Fruit fly (Drosophila melanogaster) whole organism, embryonic: ENCODE data around the gene bor.

Experiments used
- CG10274 ChIP-seq: fragments of 200-800 bp; sonication (Bioruptor generic); optimal IDR thresholded peaks from 3 replicates; lab custom pipeline; 2017; ENCODE audit warnings: missing biosample characterization, mild to moderate bottlenecking, missing genetic modification characterization
- CG12236 ChIP-seq: fragments of 200-800 bp; sonication (Bioruptor generic); optimal IDR thresholded peaks from 2 replicates; lab custom pipeline; 2016; ENCODE audit warnings: missing biosample characterization, missing genetic modification characterization
- CG12391 ChIP-seq: fragments of 200-800 bp; sonication (Bioruptor generic); optimal IDR thresholded peaks from 3 replicates; lab custom pipeline; 2018; ENCODE audit warnings: missing biosample characterization, mild to moderate bottlenecking, missing genetic modification characterization, moderate library complexity
- CG12942 ChIP-seq: fragments of 200-800 bp; sonication (Bioruptor generic); optimal IDR thresholded peaks from 3 replicates; lab custom pipeline; 2016; ENCODE audit warnings: missing biosample characterization, missing genetic modification characterization
- CG16813 ChIP-seq: fragments of 200-800 bp; sonication (Bioruptor generic); IDR thresholded peaks from 3 replicates; pipeline ENCODE4 v1.3.6; 2022; ENCODE audit warnings: missing biosample characterization, missing genetic modification characterization; ENCODE audit not compliant: partially characterized antibody
- CG16863 ChIP-seq: fragments of 200-800 bp; sonication (Bioruptor generic); optimal IDR thresholded peaks from 3 replicates; lab custom pipeline; 2016; ENCODE audit warnings: missing biosample characterization, missing genetic modification characterization
- CG2199 ChIP-seq: fragments of 200-800 bp; sonication (Bioruptor generic); IDR thresholded peaks from 3 replicates; pipeline ENCODE4 v1.3.6; 2022; ENCODE audit warnings: missing biosample characterization, missing genetic modification characterization
- CG3065 ChIP-seq: fragments of 200-800 bp; sonication (Bioruptor generic); optimal IDR thresholded peaks from 2 replicates; lab custom pipeline; 2016; ENCODE audit warnings: missing biosample characterization, missing genetic modification characterization
- CG3995 ChIP-seq: fragments of 200-800 bp; sonication (Bioruptor generic); optimal IDR thresholded peaks from 3 replicates; lab custom pipeline; 2016; ENCODE audit warnings: missing biosample characterization, missing genetic modification characterization
- CG4617 ChIP-seq: fragments of 200-800 bp; sonication (Bioruptor generic); optimal IDR thresholded peaks from 3 replicates; lab custom pipeline; 2016; ENCODE audit warnings: missing biosample characterization, missing genetic modification characterization, borderline replicate concordance
- CG4730 ChIP-seq: fragments of 200-800 bp; sonication (Bioruptor generic); IDR thresholded peaks from 2 replicates; pipeline ENCODE4 v1.3.6; 2022; ENCODE audit warnings: missing biosample characterization, missing genetic modification characterization
- CG4820 ChIP-seq: fragments of 200-800 bp; sonication (Bioruptor generic); optimal IDR thresholded peaks from 3 replicates; lab custom pipeline; 2016; ENCODE audit warnings: missing biosample characterization, missing genetic modification characterization
- CG6254 ChIP-seq: fragments of 200-800 bp; sonication (Bioruptor generic); optimal IDR thresholded peaks from 3 replicates; lab custom pipeline; 2017; ENCODE audit warnings: mild to moderate bottlenecking, missing biosample characterization, missing genetic modification reagents, missing genetic modification characterization
- CG6683 ChIP-seq: fragments of 200-800 bp; sonication (Bioruptor generic); optimal IDR thresholded peaks from 2 replicates; lab custom pipeline; 2017; ENCODE audit warnings: missing biosample characterization, mild to moderate bottlenecking, missing genetic modification characterization, missing genetic modification reagents
- CG6765 ChIP-seq: fragments of 200-800 bp; sonication (Bioruptor generic); optimal IDR thresholded peaks from 3 replicates; lab custom pipeline; 2017; ENCODE audit warnings: missing biosample characterization, mild to moderate bottlenecking, missing genetic modification characterization
- CG7556 ChIP-seq: fragments of 200-800 bp; sonication (Bioruptor generic); optimal IDR thresholded peaks from 2 replicates; lab custom pipeline; 2017; ENCODE audit warnings: missing biosample characterization, mild to moderate bottlenecking, missing genetic modification characterization
- CG8281 ChIP-seq: fragments of 200-800 bp; sonication (Bioruptor generic); optimal IDR thresholded peaks from 2 replicates; lab custom pipeline; 2018; ENCODE audit warnings: missing biosample characterization, mild to moderate bottlenecking, missing genetic modification characterization, moderate library complexity
- CHES-1-like ChIP-seq: fragments of 200-800 bp; sonication (Bioruptor generic); optimal IDR thresholded peaks from 2 replicates; lab custom pipeline; 2016; ENCODE audit warnings: missing biosample characterization, missing genetic modification characterization
- D ChIP-seq, 2 experiments: fragments of 200-800 bp in 1 of 2; fragments of >200 bp in 1 of 2; sonication (Bioruptor generic) in 1 of 2; optimal IDR thresholded peaks; 2 replicates in 1 of 2; 3 replicates in 1 of 2; lab custom pipeline; 2017; ENCODE audit warnings: mild to moderate bottlenecking in 1 of 2, missing biosample characterization in 1 of 2, missing genetic modification characterization in 1 of 2, missing genetic modification reagents in 1 of 2
- Doc3 ChIP-seq: fragments of 200-800 bp; sonication (Bioruptor generic); IDR thresholded peaks from 3 replicates; pipeline ENCODE4 v1.3.6; 2022; ENCODE audit warnings: missing biosample characterization, missing genetic modification characterization; ENCODE audit not compliant: partially characterized antibody
- E2f1 ChIP-seq: fragments of 200-800 bp; sonication (Bioruptor generic); IDR thresholded peaks from 2 replicates; pipeline ENCODE4 v1.3.6; 2022; ENCODE audit warnings: missing biosample characterization, missing genetic modification characterization
- Elba2 ChIP-seq: fragments of 200-800 bp; sonication (Bioruptor generic); optimal IDR thresholded peaks from 3 replicates; lab custom pipeline; 2016; ENCODE audit warnings: missing biosample characterization, missing genetic modification characterization
- HmgD ChIP-seq: fragments of 200-800 bp; sonication (Bioruptor generic); optimal IDR thresholded peaks from 3 replicates; lab custom pipeline; 2016; ENCODE audit warnings: missing biosample characterization, missing genetic modification characterization
- Lim3 ChIP-seq: fragments of 200-800 bp; sonication (Bioruptor generic); IDR thresholded peaks from 2 replicates; pipeline ENCODE4 v1.3.6; 2022; ENCODE audit warnings: missing biosample characterization, missing genetic modification characterization
- Six4 ChIP-seq: fragments of 200-800 bp; sonication (Bioruptor generic); optimal IDR thresholded peaks from 2 replicates; lab custom pipeline; 2016; ENCODE audit warnings: missing biosample characterization, missing genetic modification characterization
- Stat92E ChIP-seq, 3 experiments: fragments of >200 bp in 2 of 3; fragments of 200-800 bp in 1 of 3; sonication (Bioruptor generic) in 1 of 3; optimal IDR thresholded peaks; 2 replicates each; lab custom pipeline; 2017 to 2019; ENCODE audit warnings: missing biosample characterization in 3 of 3, missing genetic modification characterization in 3 of 3, mild to moderate bottlenecking in 1 of 3, moderate library complexity in 1 of 3
- Tbp ChIP-seq: fragments of >200 bp; optimal IDR thresholded peaks from 2 replicates; lab custom pipeline; 2018; ENCODE audit warnings: missing biosample characterization, missing genetic modification characterization
- Vsx1 ChIP-seq: fragments of 200-800 bp; sonication (Bioruptor generic); optimal IDR thresholded peaks from 2 replicates; lab custom pipeline; 2017; ENCODE audit warnings: missing biosample characterization, mild to moderate bottlenecking, missing genetic modification characterization, missing genetic modification reagents
- br ChIP-seq: fragments of >200 bp; optimal IDR thresholded peaks from 2 replicates; lab custom pipeline; 2017
- caup ChIP-seq: fragments of 200-800 bp; sonication (Bioruptor generic); optimal IDR thresholded peaks from 3 replicates; lab custom pipeline; 2017; ENCODE audit warnings: missing biosample characterization, mild to moderate bottlenecking, missing genetic modification characterization, moderate library complexity; ENCODE audit not compliant: severe bottlenecking
- cwo ChIP-seq: fragments of 200-800 bp; sonication (Bioruptor generic); optimal IDR thresholded peaks from 3 replicates; lab custom pipeline; 2017; ENCODE audit warnings: missing biosample characterization, missing genetic modification characterization, mild to moderate bottlenecking, moderate library complexity, missing genetic modification reagents
- ems ChIP-seq: fragments of 200-800 bp; sonication (Bioruptor generic); optimal IDR thresholded peaks from 3 replicates; lab custom pipeline; 2016; ENCODE audit warnings: missing biosample characterization, missing genetic modification characterization
- fru ChIP-seq: fragments of >200 bp; optimal IDR thresholded peaks from 2 replicates; lab custom pipeline; 2017
- fu2 ChIP-seq: fragments of 200-800 bp; sonication (Bioruptor generic); optimal IDR thresholded peaks from 2 replicates; lab custom pipeline; 2016; ENCODE audit warnings: missing biosample characterization, missing genetic modification characterization
- gem ChIP-seq: fragments of 200-800 bp; sonication (Bioruptor generic); optimal IDR thresholded peaks from 2 replicates; lab custom pipeline; 2019; ENCODE audit warnings: missing biosample characterization, mild to moderate bottlenecking, missing genetic modification characterization, moderate library complexity
- gt ChIP-seq: fragments of 200-800 bp; sonication (Bioruptor generic); IDR thresholded peaks from 2 replicates; pipeline ENCODE4 v1.3.6; 2022; ENCODE audit warnings: missing biosample characterization, missing genetic modification characterization
- hkb ChIP-seq, 2 experiments: fragments of 200-800 bp in 1 of 2; fragments of >200 bp in 1 of 2; sonication (Bioruptor generic) in 1 of 2; IDR thresholded peaks in 1 of 2; optimal IDR thresholded peaks in 1 of 2; 2 replicates each; pipeline versions ENCODE4 v1.3.6 to Lab custom; 2017 to 2022; ENCODE audit warnings: missing biosample characterization in 1 of 2, missing genetic modification characterization in 1 of 2
- ind ChIP-seq: fragments of 200-800 bp; sonication (Bioruptor generic); optimal IDR thresholded peaks from 3 replicates; lab custom pipeline; 2016; ENCODE audit warnings: missing biosample characterization, missing genetic modification characterization
- kni ChIP-seq: fragments of 200-800 bp; sonication (Bioruptor generic); optimal IDR thresholded peaks from 3 replicates; lab custom pipeline; 2017; ENCODE audit warnings: mild to moderate bottlenecking, missing biosample characterization, missing genetic modification reagents, missing genetic modification characterization
- pan ChIP-seq, 4 experiments: fragments of >200 bp in 3 of 4; fragments of 200-800 bp in 1 of 4; sonication (Bioruptor generic) in 1 of 4; optimal IDR thresholded peaks in 3 of 4; IDR thresholded peaks in 1 of 4; 2 replicates each; pipeline versions ENCODE4 v1.3.6 to Lab custom; 2017 to 2022; ENCODE audit warnings: missing biosample characterization in 2 of 4, missing genetic modification characterization in 2 of 4, mixed read lengths in 1 of 4
- ro ChIP-seq: fragments of 200-800 bp; sonication (Bioruptor generic); IDR thresholded peaks from 2 replicates; pipeline ENCODE4 v1.3.6; 2022; ENCODE audit warnings: missing biosample characterization, missing genetic modification characterization
- sisA ChIP-seq: fragments of 200-800 bp; sonication (Bioruptor generic); IDR thresholded peaks from 2 replicates; pipeline ENCODE4 v1.3.6; 2022; ENCODE audit warnings: missing biosample characterization, missing genetic modification characterization
- sqz ChIP-seq: fragments of 200-800 bp; sonication (Bioruptor generic); optimal IDR thresholded peaks from 3 replicates; lab custom pipeline; 2018; ENCODE audit warnings: missing biosample characterization, mild to moderate bottlenecking, missing genetic modification characterization
- ssp ChIP-seq: fragments of 200-800 bp; sonication (Bioruptor generic); IDR thresholded peaks from 2 replicates; pipeline ENCODE4 v1.3.6; 2022; ENCODE audit warnings: missing biosample characterization, missing genetic modification characterization
- twi ChIP-seq: fragments of 200-800 bp; optimal IDR thresholded peaks from 2 replicates; lab custom pipeline; 2019; ENCODE audit warnings: missing biosample characterization, mild to moderate bottlenecking, missing genetic modification characterization, moderate library complexity
- usp ChIP-seq: fragments of >200 bp; optimal IDR thresholded peaks from 2 replicates; lab custom pipeline; 2017; ENCODE audit warnings: missing biosample characterization, missing genetic modification characterization
- z ChIP-seq: fragments of 200-800 bp; sonication (Bioruptor generic); IDR thresholded peaks from 3 replicates; pipeline ENCODE4 v1.3.6; 2022; ENCODE audit warnings: missing biosample characterization, missing genetic modification characterization
- zen2 ChIP-seq: fragments of 200-800 bp; sonication (Bioruptor generic); IDR thresholded peaks from 3 replicates; pipeline ENCODE4 v1.3.6; 2022; ENCODE audit warnings: missing biosample characterization, missing genetic modification characterization; ENCODE audit not compliant: partially characterized antibody

Gene bor

dm6 chr3R:16235941-16236712, 27.8 kb downstream of the bor start (continued):
- TF ChIP-seq Elba2 (peak; percentile 13), CG6254 (GFP tag; lab: Kevin White, UChicago) (peak; percentile 86), Vsx1 (GFP tag; lab: Kevin White, UChicago) (peak; percentile 87), kni (peak; percentile 90), Doc3 (GFP tag; lab: Robert Waterston, UW) (no peak), cwo (GFP tag; lab: Kevin White, UChicago) (peak; percentile 50), caup (peak; percentile 90), CG12942 (GFP tag; lab: Kevin White, UChicago) (peak; percentile 63), Lim3 (GFP tag; lab: Robert Waterston, UW) (no peak), ssp (GFP tag; lab: Robert Waterston, UW) (no peak), CG4820 (GFP tag; lab: Kevin White, UChicago) (peak; percentile 72), CG12236 (GFP tag; lab: Kevin White, UChicago) (peak; percentile 15), E2f1 (GFP tag; lab: Robert Waterston, UW) (no peak), Stat92E (GFP tag; optimal IDR thresholded peaks at IDR 0.05; lab: Kevin White, UChicago) (peak in 1 of 3 experiments; percentile 65), ind (GFP tag; lab: Kevin White, UChicago) (peak; percentile 82), CG3995 (GFP tag; lab: Kevin White, UChicago) (peak; percentile 39), twi (tag; lab: Kevin White, UChicago) (peak; percentile 86), CHES-1-like (GFP tag; lab: Kevin White, UChicago) (peak; percentile 31), pan (optimal IDR thresholded peaks at IDR 0.05; lab: Kevin White, UChicago) (no peak), pan (GFP tag; optimal IDR thresholded peaks at IDR 0.05 in 1 of 2, IDR thresholded peaks at IDR 0.05 in 1 of 2) (no peak), sqz (GFP tag; lab: Kevin White, UChicago) (no peak), CG3065 (GFP tag; lab: Kevin White, UChicago) (peak; percentile 65), fu2 (GFP tag; lab: Kevin White, UChicago) (peak; percentile 75), CG4617 (GFP tag; lab: Kevin White, UChicago) (peak; percentile 39), HmgD (GFP tag; lab: Kevin White, UChicago) (peak; percentile 82), CG16813 (no peak), ro (GFP tag; lab: Robert Waterston, UW) (no peak), usp (GFP tag; lab: Kevin White, UChicago) (no peak), CG6765 (GFP tag; lab: Kevin White, UChicago) (peak; percentile 94), CG8281 (tag; lab: Kevin White, UChicago) (peak; percentile 69), br (lab: Kevin White, UChicago) (no peak), CG10274 (GFP tag; lab: Kevin White, UChicago) (peak; percentile 88), CG2199 (no peak), ems (peak; percentile 33), hkb (optimal IDR thresholded peaks at IDR 0.05; lab: Kevin White, UChicago) (no peak), hkb (GFP tag; IDR thresholded peaks at IDR 0.05; lab: Robert Waterston, UW) (no peak), CG6683 (GFP tag; lab: Kevin White, UChicago) (peak; percentile 86), gt (no peak), CG12391 (peak; percentile 96), CG7556 (GFP tag; lab: Kevin White, UChicago) (peak; percentile 99), CG4730 (GFP tag; lab: Robert Waterston, UW) (no peak), Six4 (GFP tag; lab: Kevin White, UChicago) (peak; percentile 80), sisA (GFP tag; lab: Robert Waterston, UW) (no peak), D (optimal IDR thresholded peaks at IDR 0.05; lab: Kevin White, UChicago) (no peak), D (GFP tag; optimal IDR thresholded peaks at IDR 0.05; lab: Kevin White, UChicago) (peak; percentile 96), zen2 (GFP tag; lab: Robert Waterston, UW) (no peak), CG16863 (GFP tag; lab: Kevin White, UChicago) (peak; percentile 62), gem (peak; percentile 97), z (GFP tag; lab: Robert Waterston, UW) (no peak), Tbp (GFP tag; lab: Kevin White, UChicago) (no peak), fru (lab: Kevin White, UChicago) (no peak)
